Worm (Caenorhabditis elegans) whole organism, dauer: ENCODE data around the gene btb-12.
"Not testable (repeated sequence)": the region's sequence is repeated elsewhere in the genome, so short reads cannot be mapped to it uniquely, and the experiment has no call there.

Experiments used
- unc-62 ChIP-seq: sonication (generic microtip); optimal IDR thresholded peaks from 2 replicates; lab custom pipeline; 2017; ENCODE audit warnings: missing biosample characterization, missing genetic modification reagents, missing genetic modification characterization

The btb-12 gene

DNA sequence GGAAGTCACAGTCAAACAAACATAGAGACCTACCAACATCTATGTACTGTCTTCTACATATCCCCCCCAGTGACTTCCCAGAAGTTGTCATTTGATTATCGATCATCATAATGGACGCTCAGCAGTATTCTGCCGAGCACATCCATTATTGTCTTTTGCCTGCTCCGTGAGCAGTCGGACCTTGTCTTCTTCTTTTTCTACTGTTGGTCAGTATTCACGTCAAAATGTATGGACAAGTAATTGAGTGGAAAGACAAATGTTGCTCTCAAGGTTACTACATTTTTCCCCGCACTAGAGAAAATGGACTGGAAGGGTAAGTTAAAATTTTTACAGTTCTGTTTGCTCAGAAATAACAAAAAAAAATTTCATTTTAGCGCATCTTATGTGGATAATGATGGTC lies at the start of gene btb-12:
TSS of gene btb-12 (plus strand) at position 301 of the 400 bp plus-strand sequence.
- no peak for TF ChIP-seq unc-62

DNA sequence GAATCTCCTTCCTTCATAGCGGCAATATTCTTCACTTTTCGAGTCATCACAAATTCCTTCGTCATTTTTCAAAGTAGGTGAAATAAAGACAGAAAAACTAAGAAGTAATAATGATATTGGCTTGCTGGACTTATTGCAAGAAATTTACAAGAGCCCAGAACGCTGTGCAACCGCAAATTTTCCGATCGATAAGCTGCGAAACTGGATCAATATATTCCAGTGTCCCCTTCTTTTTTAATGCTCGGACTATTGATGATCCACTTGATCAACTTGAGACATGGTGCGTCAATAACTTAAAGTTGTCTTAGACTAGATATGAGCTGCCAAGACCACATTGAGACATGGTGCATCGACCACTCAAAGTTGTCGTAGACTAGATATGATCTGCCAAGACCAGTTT lies 48.9 kb upstream of the btb-12 start, which contains the start of gene bath-33:
TSS of gene bath-33 (minus strand) at position 101 of the 400 bp plus-strand sequence.
- no peak for TF ChIP-seq unc-62

DNA sequence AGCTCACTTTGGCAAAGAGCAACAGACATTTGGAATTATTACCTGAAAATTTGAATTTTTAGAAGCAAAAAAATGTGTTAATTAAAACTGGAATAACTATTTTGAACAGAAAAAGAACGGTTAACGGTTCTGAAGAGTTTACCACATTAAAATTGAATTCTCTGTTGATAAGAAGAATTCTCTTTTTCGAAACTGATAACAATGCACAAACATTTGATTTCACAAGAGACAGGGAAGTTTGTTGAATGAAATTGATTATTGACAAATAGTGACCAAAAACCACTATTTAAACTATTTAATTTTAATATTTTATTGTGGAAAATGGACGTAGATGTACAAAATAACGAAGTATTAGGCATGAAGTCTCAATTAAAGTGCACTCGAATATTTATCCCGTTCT lies 47.4 kb upstream of the btb-12 start:
- TF ChIP-seq unc-62 = no peak

DNA sequence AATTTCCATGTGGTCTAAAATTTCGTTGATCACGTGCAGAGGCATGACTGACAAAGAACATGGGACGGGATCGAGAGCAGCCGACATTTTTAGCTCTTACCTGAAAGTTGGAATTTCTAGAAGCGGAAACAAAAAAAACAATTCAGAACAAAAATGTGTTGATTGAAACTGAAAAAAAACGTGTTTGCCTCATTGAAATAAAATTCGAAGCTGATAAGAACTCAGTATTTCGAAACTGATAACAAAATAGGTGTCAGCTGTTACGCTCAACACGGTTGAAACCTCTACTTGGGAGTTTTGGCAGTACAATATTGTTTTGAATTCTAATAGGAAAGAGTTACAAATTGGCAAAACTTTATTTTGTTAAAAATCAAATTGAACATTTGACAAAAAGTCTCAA lies 46.1 kb upstream of the btb-12 start:
- no peak for TF ChIP-seq unc-62

DNA sequence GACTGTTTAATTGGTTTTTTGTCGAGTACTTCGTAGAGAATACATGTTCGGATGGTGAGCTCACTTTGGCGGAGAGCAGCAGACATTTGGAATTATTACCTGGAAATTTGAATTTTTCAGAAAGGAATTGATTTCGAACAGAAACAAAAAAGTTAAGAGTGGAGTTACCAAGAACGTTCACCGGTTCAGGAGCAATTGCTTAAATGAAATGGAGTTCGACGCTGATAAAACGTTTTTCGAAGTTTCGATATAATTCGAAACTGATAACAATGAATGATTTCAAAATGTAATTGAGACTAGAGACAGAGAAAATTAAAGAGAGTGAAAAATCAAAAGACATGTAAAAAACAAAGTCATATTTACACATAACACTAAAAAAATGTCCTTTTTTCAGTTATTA lies 44.4 kb upstream of the btb-12 start, which contains the start of gene fbxa-163:
TSS of gene fbxa-163 (minus strand) at position 101 of the 400 bp plus-strand sequence.
- no peak for TF ChIP-seq unc-62

DNA sequence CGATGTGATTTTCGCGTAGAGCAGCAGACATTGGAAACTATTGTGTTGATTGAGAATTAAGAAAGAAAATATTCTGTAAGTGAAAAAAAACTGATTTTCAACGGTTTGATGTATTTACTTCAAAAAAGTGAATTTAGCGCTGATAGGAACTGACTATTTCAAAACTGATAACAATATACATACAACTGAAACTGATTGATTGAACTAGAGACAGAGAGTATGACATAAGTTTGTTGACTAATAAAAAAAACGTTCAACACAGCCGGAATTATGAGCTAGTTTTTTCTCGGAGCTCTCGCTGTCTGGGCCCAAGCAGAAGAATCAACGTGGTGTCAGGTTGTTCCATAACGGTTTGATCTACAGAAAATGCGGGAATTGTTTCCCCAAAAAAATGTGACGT lies 41.0 kb upstream of the btb-12 start, which contains the start of gene fbxa-164:
TSS of gene fbxa-164 (minus strand) at position 101 of the 400 bp plus-strand sequence.
- no peak for TF ChIP-seq unc-62

DNA sequence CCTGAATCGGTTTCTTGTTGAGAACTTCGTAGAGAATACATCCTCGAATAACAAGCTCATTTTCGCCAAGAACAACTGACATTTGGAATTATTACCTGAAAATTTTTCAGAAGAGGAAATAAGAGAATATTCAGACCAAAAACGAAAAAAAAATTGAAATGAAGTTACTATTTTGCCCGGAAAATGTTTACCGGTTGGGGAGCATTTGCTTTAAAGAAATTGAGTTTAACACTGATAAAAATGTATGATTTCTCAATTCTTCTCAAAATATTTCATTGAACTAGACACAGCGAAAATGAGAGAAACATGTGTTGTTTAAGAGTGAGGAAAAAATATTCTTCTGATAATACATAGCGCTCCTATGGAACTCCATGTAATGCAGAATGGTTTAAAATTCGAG lies 38.6 kb upstream of the btb-12 start, which contains the start of gene fbxa-165:
TSS of gene fbxa-165 (minus strand) at position 101 of the 400 bp plus-strand sequence.
- TF ChIP-seq unc-62 = no peak

DNA sequence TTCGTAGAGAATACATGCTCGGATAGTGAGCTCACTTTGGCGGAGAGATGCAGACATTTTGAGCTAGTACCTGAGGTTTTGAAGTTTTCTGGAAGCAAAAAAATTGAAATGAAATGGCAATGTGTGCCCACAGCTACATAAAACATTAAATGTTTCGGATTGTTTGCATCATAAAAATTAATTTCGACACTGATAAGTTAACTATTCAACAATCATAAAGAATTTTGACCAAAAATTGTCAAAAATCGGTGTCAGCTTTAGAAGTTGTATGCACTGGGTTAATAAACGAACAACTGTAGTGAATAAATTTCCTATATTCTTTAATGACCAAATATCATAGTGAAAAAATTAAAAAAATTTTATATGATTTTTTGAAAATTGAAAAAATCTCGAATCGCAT lies 36.1 kb upstream of the btb-12 start, which contains the start of gene fbxa-166:
TSS of gene fbxa-166 (minus strand) at position 101 of the 400 bp plus-strand sequence.
- no peak for TF ChIP-seq unc-62

DNA sequence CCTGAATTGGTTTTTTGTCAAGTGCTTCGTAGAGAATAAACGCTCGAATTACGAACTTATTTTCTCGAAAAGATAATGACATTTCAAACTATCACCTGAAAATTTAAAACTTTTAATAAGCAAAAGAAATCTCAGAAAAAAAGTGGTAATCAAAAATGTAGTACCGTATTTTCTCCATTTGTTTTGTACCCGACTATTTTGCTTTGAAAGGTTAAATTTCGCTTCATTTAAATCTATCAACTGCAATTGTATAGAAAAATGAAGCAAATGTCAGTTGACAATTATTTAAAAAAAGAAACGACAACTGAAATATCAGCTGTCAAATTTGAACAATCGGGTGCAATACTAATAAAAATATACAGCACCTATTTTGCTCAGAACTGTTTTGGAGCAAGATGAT lies 33.8 kb upstream of the btb-12 start, which contains the start of gene fbxa-158:
TSS of gene fbxa-158 (minus strand) at position 101 of the 400 bp plus-strand sequence.
- no peak for TF ChIP-seq unc-62

DNA sequence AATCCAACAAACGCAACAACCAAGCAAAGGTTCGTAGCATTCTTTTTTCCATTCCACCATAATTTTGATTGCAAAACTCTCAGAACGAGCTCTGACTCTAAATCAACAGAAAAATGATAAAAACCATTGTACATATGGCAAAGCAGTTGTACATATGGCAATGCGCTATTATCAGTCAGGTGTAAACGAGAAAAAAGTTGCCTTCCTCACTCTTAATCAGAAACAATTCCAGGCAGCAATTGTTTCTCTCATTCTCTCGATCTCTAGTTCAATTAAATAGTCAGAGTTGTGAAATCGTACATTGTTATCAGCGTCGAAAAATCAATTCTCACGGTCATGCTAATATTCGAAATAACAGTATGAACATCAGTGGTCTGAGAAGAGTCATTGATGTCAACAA lies 33.2 kb upstream of the btb-12 start:
- no peak for TF ChIP-seq unc-62

DNA sequence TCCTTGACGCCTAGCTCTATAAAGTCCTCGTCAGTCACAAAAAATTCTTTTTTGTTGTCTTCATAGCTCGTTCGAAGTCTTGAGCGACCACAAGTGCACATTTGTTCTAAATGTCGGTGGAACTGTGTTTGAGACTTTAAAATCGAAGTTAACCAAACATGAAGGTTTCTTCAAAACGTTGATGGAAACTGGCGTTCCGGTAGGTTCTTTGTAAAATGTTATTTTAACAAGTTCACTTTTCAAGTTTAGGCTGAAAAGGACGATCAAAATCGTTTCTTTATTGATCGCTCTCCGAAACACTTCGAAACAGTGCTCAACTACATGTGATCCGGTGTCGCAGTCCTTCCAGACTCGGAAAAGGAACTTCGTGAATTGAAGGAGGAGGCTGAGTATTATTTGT lies 30.4 kb upstream of the btb-12 start, which contains the start of gene fbxa-160:
TSS of gene fbxa-160 (minus strand) at position 101 of the 400 bp plus-strand sequence.
- TF ChIP-seq unc-62 = no peak

DNA sequence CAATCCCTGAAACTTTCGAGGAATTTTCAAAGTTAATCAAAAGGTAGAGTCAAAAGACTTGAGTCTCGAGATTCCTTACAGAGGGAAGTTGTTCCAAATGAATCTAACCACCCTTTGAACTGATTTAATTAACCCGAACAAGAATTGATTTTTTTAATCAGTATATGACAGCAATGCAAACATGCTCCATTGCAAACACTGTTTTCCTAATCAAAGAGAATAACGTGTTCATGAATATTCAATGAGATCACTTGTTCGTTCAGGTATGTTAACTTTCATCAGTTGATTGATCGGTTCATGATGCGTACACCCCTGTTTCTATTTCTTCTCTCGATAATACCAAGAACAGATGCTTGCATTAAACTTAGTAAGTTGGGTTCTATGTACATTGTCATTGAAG lies 29.4 kb upstream of the btb-12 start, which contains the start of gene C08E3.14:
TSS of gene C08E3.14 (plus strand) at position 301 of the 400 bp plus-strand sequence.
- TF ChIP-seq unc-62 = no peak

DNA sequence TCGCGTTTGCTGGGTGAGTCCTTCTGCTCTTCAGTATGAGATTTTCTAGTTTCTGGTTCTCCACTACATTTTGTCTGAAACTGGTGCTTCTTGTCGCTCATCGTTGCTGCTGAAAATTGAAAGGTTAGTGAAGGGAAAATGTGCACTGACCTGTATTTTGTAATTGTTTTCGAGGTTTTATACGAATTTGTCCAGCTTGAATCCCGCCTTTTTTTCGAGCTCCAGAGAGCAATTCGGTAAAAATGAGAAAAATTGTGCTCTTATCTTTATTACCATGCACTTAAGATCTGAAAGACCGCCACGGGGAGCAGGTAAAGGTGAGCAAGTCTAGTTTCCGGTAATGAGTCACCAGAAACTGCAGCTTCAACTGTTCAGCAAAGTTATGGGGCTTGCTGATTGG lies 27.2 kb upstream of the btb-12 start, which contains the start of gene C08E3.15:
TSS of gene C08E3.15 (minus strand) at position 101 of the 400 bp plus-strand sequence.
- not testable (repeated sequence) for TF ChIP-seq unc-62

DNA sequence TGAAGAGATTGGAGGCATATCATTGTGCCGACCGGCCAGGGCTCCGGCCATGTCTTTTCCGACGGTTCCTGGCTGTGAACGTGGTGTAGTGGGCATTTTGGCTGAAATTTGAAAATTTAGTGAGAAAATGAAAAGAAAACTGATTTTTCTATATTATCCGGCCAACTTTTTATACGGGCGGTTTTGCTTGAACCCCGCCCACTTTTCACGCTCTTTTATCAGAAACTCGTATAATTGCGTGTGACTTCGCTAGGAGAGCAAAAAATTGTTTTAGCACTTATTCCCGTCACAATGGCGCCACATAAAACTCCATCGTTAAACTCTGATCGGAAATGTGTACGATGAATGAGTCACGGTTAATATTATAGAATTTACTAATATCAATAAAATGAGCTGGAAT lies 22.8 kb upstream of the btb-12 start, which contains the start of gene C08E3.13:
TSS of gene C08E3.13 (minus strand) at position 101 of the 400 bp plus-strand sequence.
- TF ChIP-seq unc-62 = not testable (repeated sequence)

DNA sequence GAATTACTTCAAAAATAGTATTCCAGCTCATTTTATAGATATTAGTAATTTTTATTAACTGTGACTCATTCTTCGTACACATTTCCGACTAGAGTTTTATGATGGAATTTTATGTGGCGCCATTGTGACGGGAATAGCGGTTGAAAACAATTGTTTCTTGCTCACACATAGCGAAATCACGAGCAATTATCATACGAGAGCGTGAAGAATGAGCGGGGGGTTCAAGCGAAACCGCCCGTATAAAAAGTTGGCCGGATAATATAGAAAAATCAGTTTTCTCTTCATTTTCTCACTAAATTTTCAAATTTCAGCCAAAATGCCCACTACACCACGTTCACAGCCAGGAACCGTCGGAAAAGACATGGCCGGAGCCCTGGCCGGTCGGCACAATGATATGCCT lies 21.5 kb upstream of the btb-12 start, which contains the start of gene C08E3.1:
TSS of gene C08E3.1 (plus strand) at position 301 of the 400 bp plus-strand sequence.
- not testable (repeated sequence) for TF ChIP-seq unc-62

DNA sequence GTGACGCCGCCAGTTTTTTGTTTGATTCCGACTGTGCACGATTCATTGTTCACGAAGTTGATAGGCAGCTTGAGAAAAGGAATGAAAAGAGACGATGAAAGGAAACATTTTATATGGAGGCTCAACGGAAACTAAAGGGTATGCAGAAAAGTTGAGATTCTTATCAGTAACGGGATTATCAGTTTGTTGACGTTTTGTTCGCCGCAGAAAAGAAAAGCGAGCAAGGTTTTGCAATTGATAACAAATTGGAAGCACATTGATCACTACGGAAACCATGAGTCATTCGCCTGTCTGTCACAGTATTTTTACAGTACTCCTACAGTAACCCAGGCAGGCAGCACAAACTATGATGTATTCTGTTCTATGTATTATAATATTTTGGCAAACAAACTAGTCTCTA lies 19.0 kb upstream of the btb-12 start:
- TF ChIP-seq unc-62 = no peak

DNA sequence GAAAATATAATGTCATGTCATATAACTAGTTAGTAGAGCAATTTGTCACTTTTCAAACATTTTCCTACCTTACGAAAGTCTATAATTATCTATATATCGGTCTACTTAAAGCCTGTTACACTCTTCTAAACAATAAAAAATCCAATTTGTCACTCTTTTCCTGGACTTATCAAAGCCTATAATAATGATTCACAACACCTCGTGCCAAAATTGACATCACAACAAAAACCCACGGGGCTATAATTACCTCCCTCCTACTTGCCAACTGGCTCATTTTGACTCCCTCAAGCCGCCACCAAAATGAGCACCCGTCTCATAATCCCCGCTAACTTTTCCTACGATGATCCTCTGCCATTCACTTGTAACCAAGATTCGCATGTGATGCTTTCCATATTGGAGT lies 18.6 kb upstream of the btb-12 start, which contains the start of gene srg-20:
TSS of gene srg-20 (plus strand) at position 301 of the 400 bp plus-strand sequence.
- not testable (repeated sequence) for TF ChIP-seq unc-62

DNA sequence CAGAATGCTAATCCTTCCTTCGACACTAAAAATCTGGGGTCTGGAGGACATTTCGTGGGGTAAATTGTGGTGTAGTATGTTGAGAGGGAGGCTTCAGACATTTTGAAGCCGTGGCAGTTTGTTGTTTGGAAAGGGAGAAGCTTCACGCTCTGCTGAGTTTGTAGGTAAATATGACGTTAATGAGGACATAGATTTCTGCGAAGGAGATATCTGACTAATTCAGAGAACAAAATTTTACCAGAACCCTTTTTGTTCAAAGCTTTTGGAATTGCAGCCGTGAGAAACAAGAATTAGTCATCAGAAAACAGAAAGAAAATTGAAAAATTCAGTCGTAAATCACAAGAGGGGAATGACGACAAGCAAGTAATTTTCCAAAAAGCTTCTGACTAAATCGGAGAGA lies 14.5 kb upstream of the btb-12 start, which contains the start of gene srh-72:
TSS of gene srh-72 (minus strand) at position 101 of the 400 bp plus-strand sequence.
- TF ChIP-seq unc-62 = no peak
